Worm (Caenorhabditis elegans) whole organism, L1 larva: ENCODE results near the gene T26E4.4.

Experiments
- mab-9 ChIP-seq: fragments of 200-800 bp; sonication (Bioruptor generic); IDR thresholded peaks from 2 replicates; pipeline ENCODE4 v1.3.6; 2022; ENCODE audit warnings: missing genetic modification reagents, missing genetic modification characterization, missing compliant biosample characterization
- nhr-77 ChIP-seq: fragments of 150-350 bp; optimal IDR thresholded peaks from 2 replicates; lab custom pipeline; 2014; ENCODE audit warnings: missing biosample characterization, missing genetic modification characterization

DNA sequence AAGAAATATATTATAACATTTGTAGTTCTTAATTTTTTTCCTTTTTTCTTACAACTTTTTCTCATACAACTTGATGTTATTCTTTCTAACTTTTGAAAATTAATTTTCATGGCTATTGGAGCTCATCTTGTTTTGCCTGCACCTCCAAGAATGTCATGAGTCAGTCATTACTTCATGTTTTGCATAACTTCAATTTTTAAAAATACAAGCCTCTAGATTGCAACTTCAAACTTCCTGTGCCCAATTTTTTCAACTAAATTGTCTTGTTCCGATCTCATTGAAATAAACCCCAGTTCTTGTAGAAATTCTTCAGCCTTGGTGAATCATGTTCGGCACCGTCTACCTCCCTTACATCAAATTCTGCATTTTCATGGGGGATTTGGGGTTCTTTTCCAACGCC is 33.9 kb downstream of the T26E4.4 start, which contains the start of gene str-9:
- TF ChIP-seq nhr-77 (no peak), mab-9 (GFP tag; lab: Robert Waterston, UW) (no peak)
